Fruit fly (Drosophila melanogaster): ENCODE data around the gene Bin1.

Bin1 gene

DNA sequence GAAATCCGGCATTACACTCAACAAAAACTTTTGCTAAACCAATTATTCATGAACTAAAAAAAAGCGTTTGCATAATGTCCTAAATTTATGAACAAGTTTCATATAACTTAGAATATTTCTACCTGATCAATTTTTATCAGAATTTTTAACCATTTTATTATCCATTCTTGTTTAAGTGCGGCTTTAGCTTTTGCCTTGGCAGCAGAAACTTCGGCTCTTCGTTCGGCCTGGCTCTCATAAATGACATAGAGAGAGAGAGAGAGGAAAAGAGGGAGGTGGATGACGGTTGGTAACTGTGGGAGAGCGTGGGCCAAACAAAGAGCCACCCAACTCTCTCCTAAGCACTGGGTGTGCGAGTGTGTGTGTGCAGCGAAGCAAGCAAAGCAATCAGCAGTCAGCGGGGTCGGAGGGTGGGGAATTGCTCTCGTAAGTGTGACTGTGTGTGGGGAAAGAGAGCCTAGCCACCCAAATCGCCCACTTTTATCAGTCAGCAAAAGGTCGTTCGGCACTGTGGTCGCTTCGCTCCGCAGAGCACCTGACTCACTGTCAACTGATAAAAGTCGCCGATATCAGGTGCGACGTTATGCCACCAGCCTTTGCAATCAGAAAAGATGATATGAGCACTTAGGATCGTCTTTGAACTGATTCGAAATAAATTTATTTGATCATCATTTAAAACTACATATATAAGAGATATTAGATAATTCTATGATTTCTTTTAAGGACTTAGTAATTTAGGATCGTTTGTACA is 35.2 kb upstream of the Bin1 start (continued):
- TF ChIP-seq stwl (tag; optimal IDR thresholded peaks at IDR 0.05) (peak; percentile 50), ham (GFP tag; IDR thresholded peaks at IDR 0.05) (no peak), CG31224 (GFP tag; IDR thresholded peaks at IDR 0.05) (no peak), HLH3B (GFP tag; IDR thresholded peaks at IDR 0.05) (no peak), Nf-YA (GFP tag; IDR thresholded peaks at IDR 0.05) (no peak), MTF-1 (GFP tag; optimal IDR thresholded peaks at IDR 0.05; ENCODE audit: borderline replicate concordance) (peak; percentile 95), CG6813 (GFP tag; optimal IDR thresholded peaks at IDR 0.05) (peak; percentile 97), HLHmδ (GFP tag; optimal IDR thresholded peaks at IDR 0.05) (peak; percentile 3), CG6272 (GFP tag; IDR thresholded peaks at IDR 0.05) (peak; percentile 96), peb (GFP tag; IDR thresholded peaks at IDR 0.05) (no peak), CG2116 (GFP tag; optimal IDR thresholded peaks at IDR 0.05) (peak; percentile 78), row (GFP tag; IDR thresholded peaks at IDR 0.05) (no peak), E2f2 (GFP tag; IDR thresholded peaks at IDR 0.05) (no peak), klu (GFP tag; IDR thresholded peaks at IDR 0.05) (no peak), onecut (GFP tag; IDR thresholded peaks at IDR 0.05) (peak; percentile 95), tin (GFP tag; optimal IDR thresholded peaks at IDR 0.05) (peak; percentile 98), gsb-n (tag; optimal IDR thresholded peaks at IDR 0.05) (peak; percentile 99), CG7372 (GFP tag; IDR thresholded peaks at IDR 0.05) (no peak), CG4617 (GFP tag; optimal IDR thresholded peaks at IDR 0.05; ENCODE audit: borderline replicate concordance) (peak; percentile 93), vnd (GFP tag; IDR thresholded peaks at IDR 0.05; ENCODE audit: partially characterized antibody) (no peak), kay (GFP tag; optimal IDR thresholded peaks at IDR 0.05) (peak; percentile 96), btn (GFP tag; optimal IDR thresholded peaks at IDR 0.05) (peak; percentile 96), ewg (GFP tag; optimal IDR thresholded peaks at IDR 0.05) (peak; percentile 93), sug (tag; optimal IDR thresholded peaks at IDR 0.05) (peak; percentile 85), CG6654 (GFP tag; optimal IDR thresholded peaks at IDR 0.05) (peak; percentile 88), Fer1 (GFP tag; optimal IDR thresholded peaks at IDR 0.05) (peak; percentile 99), ash1 (GFP tag; optimal IDR thresholded peaks at IDR 0.05) (peak; percentile 58), NC2β (GFP tag; optimal IDR thresholded peaks at IDR 0.05) (peak; percentile 96), CG7987 (GFP tag; optimal IDR thresholded peaks at IDR 0.05) (peak; percentile 90), CG4707 (GFP tag; optimal IDR thresholded peaks at IDR 0.05) (peak; percentile 93), pzg (GFP tag; optimal IDR thresholded peaks at IDR 0.05) (peak; percentile 11), en (GFP tag; optimal IDR thresholded peaks at IDR 0.05) (peak; percentile 96), knrl (GFP tag; IDR thresholded peaks at IDR 0.05; ENCODE audit: partially characterized antibody) (no peak), Drgx (GFP tag; IDR thresholded peaks at IDR 0.05) (no peak), CG9727 (GFP tag; optimal IDR thresholded peaks at IDR 0.05) (peak; percentile 97), zf30C (GFP tag; optimal IDR thresholded peaks at IDR 0.05) (peak; percentile 82), CG3995 (GFP tag; optimal IDR thresholded peaks at IDR 0.05) (peak; percentile 60), run (tag; optimal IDR thresholded peaks at IDR 0.05) (peak; percentile 96), trh (GFP tag; optimal IDR thresholded peaks at IDR 0.05) (peak; percentile 93), Dref (GFP tag; IDR thresholded peaks at IDR 0.05) (no peak), p53 (GFP tag; optimal IDR thresholded peaks at IDR 0.05) (peak; percentile 93), CG12071 (GFP tag; optimal IDR thresholded peaks at IDR 0.05) (peak; percentile 97), CG9932 (GFP tag; IDR thresholded peaks at IDR 0.05) (no peak), nmo (GFP tag; optimal IDR thresholded peaks at IDR 0.05) (peak; percentile 98), danr (GFP tag; IDR thresholded peaks at IDR 0.05) (no peak), Ada2b (GFP tag; IDR thresholded peaks at IDR 0.05) (no peak), CG32532 (GFP tag; IDR thresholded peaks at IDR 0.05) (no peak), Hmx (GFP tag; optimal IDR thresholded peaks at IDR 0.05) (peak; percentile 91), CG42726 (GFP tag; IDR thresholded peaks at IDR 0.05; ENCODE audit: partially characterized antibody) (no peak), CG11456 (GFP tag; IDR thresholded peaks at IDR 0.05) (no peak)
